Fruit fly (Drosophila melanogaster): Measurements from ENCODE around the gene Brd7-9.

The Brd7-9 gene

dm6 chr2L:7820408-7820807 is 37.7 kb downstream of the Brd7-9 start:
- TF ChIP-seq Lpt (GFP tag; optimal IDR thresholded peaks at IDR 0.05) = no peak
- no peak for TF ChIP-seq dac (GFP tag; optimal IDR thresholded peaks at IDR 0.05)
- peak; percentile 11 for TF ChIP-seq vri (GFP tag; optimal IDR thresholded peaks at IDR 0.05)
- TF ChIP-seq Ets21C (GFP tag; optimal IDR thresholded peaks at IDR 0.05) = no peak

- TF ChIP-seq Hr39 (GFP tag; optimal IDR thresholded peaks at IDR 0.05) (no peak), CG32006 (GFP tag; optimal IDR thresholded peaks at IDR 0.05) (no peak), acj6 (GFP tag; optimal IDR thresholded peaks at IDR 0.05) (no peak), CG10631 (GFP tag; optimal IDR thresholded peaks at IDR 0.05) (no peak), fd85E (GFP tag; optimal IDR thresholded peaks at IDR 0.05) (no peak), net (GFP tag; optimal IDR thresholded peaks at IDR 0.05) (no peak), Sox14 (GFP tag; optimal IDR thresholded peaks at IDR 0.05) (no peak), salr (GFP tag; optimal IDR thresholded peaks at IDR 0.05) (no peak), CG11902 (GFP tag; optimal IDR thresholded peaks at IDR 0.05) (no peak), Met (GFP tag; optimal IDR thresholded peaks at IDR 0.05) (no peak), Sox15 (GFP tag; optimal IDR thresholded peaks at IDR 0.05) (no peak)
Measured at dm6 chr2L:7820851-7821250, 38.2 kb downstream of the Brd7-9 start, which contains the start of gene CG7115. Gene CG7115, plus strand, starts transcription at chr2L:7821151.

dm6 chr2L:7821279-7821848 is 38.7 kb downstream of the Brd7-9 start:
- TF ChIP-seq Gug (GFP tag; IDR thresholded peaks at IDR 0.05) (peak; percentile 40; the same call in 1 of the 2 replicates), Blimp-1 (GFP tag; optimal IDR thresholded peaks at IDR 0.05) (peak; percentile 30), cyc (GFP tag; optimal IDR thresholded peaks at IDR 0.05) (peak; percentile 59), CG6163 (GFP tag; IDR thresholded peaks at IDR 0.05) (no peak), CG15336 (GFP tag; IDR thresholded peaks at IDR 0.05) (peak; percentile 26; the same call in 1 of the 2 replicates), CG31627 (GFP tag; optimal IDR thresholded peaks at IDR 0.05) (peak; percentile 66), CG10631 (GFP tag; optimal IDR thresholded peaks at IDR 0.05) (peak; percentile 50), Hr4 (GFP tag; optimal IDR thresholded peaks at IDR 0.05) (peak; percentile 58), ss (GFP tag; optimal IDR thresholded peaks at IDR 0.05) (peak; percentile 36 to 63), Smox (GFP tag; optimal IDR thresholded peaks at IDR 0.05) (no peak), pdm3 (GFP tag; optimal IDR thresholded peaks at IDR 0.05) (peak; percentile 51), Ets21C (GFP tag; optimal IDR thresholded peaks at IDR 0.05) (peak; percentile 46), CG34406 (GFP tag; optimal IDR thresholded peaks at IDR 0.05) (no peak), salr (GFP tag; optimal IDR thresholded peaks at IDR 0.05) (no peak), Eip75B (GFP tag; optimal IDR thresholded peaks at IDR 0.05) (peak; percentile 10), CG1621 (tag; optimal IDR thresholded peaks at IDR 0.05) (no peak), Met (GFP tag; optimal IDR thresholded peaks at IDR 0.05) (peak; percentile 55), acj6 (GFP tag; optimal IDR thresholded peaks at IDR 0.05) (peak; percentile 28), CG11294 (GFP tag; IDR thresholded peaks at IDR 0.05) (no peak), esn (GFP tag; optimal IDR thresholded peaks at IDR 0.05) (peak; percentile 56), spab (GFP tag; optimal IDR thresholded peaks at IDR 0.05) (no peak), CG4318 (GFP tag; optimal IDR thresholded peaks at IDR 0.05) (no peak), OdsH (GFP tag; optimal IDR thresholded peaks at IDR 0.05) (peak; percentile 50), CG11902 (GFP tag; optimal IDR thresholded peaks at IDR 0.05) (peak; percentile 8), topi (GFP tag; optimal IDR thresholded peaks at IDR 0.05) (peak; percentile 50), CG8632 (GFP tag; optimal IDR thresholded peaks at IDR 0.05) (peak; percentile 49), CG8119 (GFP tag; IDR thresholded peaks at IDR 0.05) (0 out of 3 replicates have a peak, but pooled peaks have one; percentile 14), Sox102F (GFP tag; optimal IDR thresholded peaks at IDR 0.05) (peak; percentile 38), CG3919 (GFP tag; optimal IDR thresholded peaks at IDR 0.05) (peak; percentile 67), Ets96B (tag; optimal IDR thresholded peaks at IDR 0.05) (peak; percentile 10), Eip93F (GFP tag; optimal IDR thresholded peaks at IDR 0.05) (peak; percentile 77), fkh (GFP tag; optimal IDR thresholded peaks at IDR 0.05) (peak; percentile 25), Eip78C (GFP tag) (peak; percentile 83), CG3032 (tag; optimal IDR thresholded peaks at IDR 0.05) (peak; percentile 9), dac (GFP tag; optimal IDR thresholded peaks at IDR 0.05) (no peak), CG32006 (GFP tag; optimal IDR thresholded peaks at IDR 0.05) (no peak), CG6808 (GFP tag; optimal IDR thresholded peaks at IDR 0.05) (no peak), CG6276 (GFP tag; optimal IDR thresholded peaks at IDR 0.05) (no peak), CG8319 (GFP tag; optimal IDR thresholded peaks at IDR 0.05) (no peak), CG11762 (GFP tag; optimal IDR thresholded peaks at IDR 0.05; ENCODE audit: insufficient read depth) (no peak)

All from whole organism, prepupa.